Worm (Caenorhabditis elegans): ENCODE results near the gene tctn-1.

Gene tctn-1

ce11 chrIV:4747553-4747952, at the start of gene tctn-1:
tctn-1 (minus strand) TSS chrIV:4747832.
- peak; percentile 63 for TF ChIP-seq ama-1 (optimal IDR thresholded peaks at IDR 0.05)
- peak; percentile 9 for TF ChIP-seq lin-13 (GFP tag; optimal IDR thresholded peaks at IDR 0.05)
- TF ChIP-seq nhr-129 (tag; optimal IDR thresholded peaks at IDR 0.05) = peak; percentile 16
- TF ChIP-seq mab-5 (tag; optimal IDR thresholded peaks at IDR 0.05) = no peak
- TF ChIP-seq dmd-4 (tag; optimal IDR thresholded peaks at IDR 0.05) = no peak
- peak; percentile 29 to 56 for TF ChIP-seq lsy-2 (tag; optimal IDR thresholded peaks at IDR 0.05)
- TF ChIP-seq nhr-23 (tag; optimal IDR thresholded peaks at IDR 0.05) = no peak
- TF ChIP-seq sma-3 (GFP tag; optimal IDR thresholded peaks at IDR 0.05) = no peak
- no peak for TF ChIP-seq ztf-1 (GFP tag; conservative IDR thresholded peaks at IDR 0.05)

- TF ChIP-seq C34F6.9 (tag; optimal IDR thresholded peaks at IDR 0.05) = no peak
- no peak for TF ChIP-seq ZK546.5 (tag; optimal IDR thresholded peaks at IDR 0.05)
- no peak for TF ChIP-seq nhr-77 (tag; optimal IDR thresholded peaks at IDR 0.05)
- TF ChIP-seq alr-1 (tag; optimal IDR thresholded peaks at IDR 0.05) = no peak
- no peak for TF ChIP-seq mbf-1 (tag; optimal IDR thresholded peaks at IDR 0.05)
Observed at ce11 chrIV:4795111-4795510, 47.5 kb upstream of the tctn-1 start.

ce11 chrIV:4789445-4789844, 41.8 kb upstream of the tctn-1 start, which contains the start of gene R11E3.1:
R11E3.1 (plus strand) TSS chrIV:4789745.
- TF ChIP-seq blmp-1 (tag; optimal IDR thresholded peaks at IDR 0.05; ENCODE audit: insufficient read depth) = no peak
- no peak for TF ChIP-seq sma-9 (GFP tag; optimal IDR thresholded peaks at IDR 0.05)
- no peak for TF ChIP-seq sma-9 (tag; optimal IDR thresholded peaks at IDR 0.05)
- no peak for TF ChIP-seq skn-1 (tag; optimal IDR thresholded peaks at IDR 0.05)
- TF ChIP-seq unc-55 (GFP tag; optimal IDR thresholded peaks at IDR 0.05) = no peak
- no peak for TF ChIP-seq unc-39 (tag; optimal IDR thresholded peaks at IDR 0.05)
- no peak for TF ChIP-seq nhr-6 (tag; optimal IDR thresholded peaks at IDR 0.05)
- TF ChIP-seq nhr-25 (tag; optimal IDR thresholded peaks at IDR 0.05) = no peak
- no peak for TF ChIP-seq peb-1 (tag; optimal IDR thresholded peaks at IDR 0.05)
- no peak for TF ChIP-seq C34F6.9 (tag; optimal IDR thresholded peaks at IDR 0.05)
- TF ChIP-seq R02D3.7 (tag; optimal IDR thresholded peaks at IDR 0.05) = no peak
- no peak for TF ChIP-seq ceh-82 (tag; optimal IDR thresholded peaks at IDR 0.05)
- no peak for TF ChIP-seq nhr-23 (tag; optimal IDR thresholded peaks at IDR 0.05)
- TF ChIP-seq nhr-129 (tag; optimal IDR thresholded peaks at IDR 0.05) = no peak
- TF ChIP-seq sma-3 (GFP tag; optimal IDR thresholded peaks at IDR 0.05) = no peak
- no peak for TF ChIP-seq nhr-21 (tag; optimal IDR thresholded peaks at IDR 0.05)
- no peak for TF ChIP-seq F13H6.1 (tag; optimal IDR thresholded peaks at IDR 0.05)
- no peak for TF ChIP-seq nhr-11 (tag; optimal IDR thresholded peaks at IDR 0.05)
- TF ChIP-seq lin-11 (tag; optimal IDR thresholded peaks at IDR 0.05) = no peak
- TF ChIP-seq mdl-1 (tag; optimal IDR thresholded peaks at IDR 0.05) = no peak

- TF ChIP-seq fos-1 (tag; optimal IDR thresholded peaks at IDR 0.05) = peak; percentile 65
- peak; percentile 60 for TF ChIP-seq nhr-25 (tag; optimal IDR thresholded peaks at IDR 0.05)
- no peak for TF ChIP-seq zag-1 (tag; optimal IDR thresholded peaks at IDR 0.05)
- TF ChIP-seq sma-9 (GFP tag; optimal IDR thresholded peaks at IDR 0.05) = peak; percentile 74
- no peak for TF ChIP-seq sma-9 (tag; optimal IDR thresholded peaks at IDR 0.05)
- TF ChIP-seq blmp-1 (tag; optimal IDR thresholded peaks at IDR 0.05; ENCODE audit: insufficient read depth) = peak; percentile 5
- TF ChIP-seq ztf-4 (tag; optimal IDR thresholded peaks at IDR 0.05) = no peak
- TF ChIP-seq aly-2 (tag; optimal IDR thresholded peaks at IDR 0.05) = no peak
- TF ChIP-seq mab-5 (tag; optimal IDR thresholded peaks at IDR 0.05) = no peak
- TF ChIP-seq C34F6.9 (tag; optimal IDR thresholded peaks at IDR 0.05) = peak; percentile 47
- TF ChIP-seq egl-27 (tag; optimal IDR thresholded peaks at IDR 0.05) = no peak
- TF ChIP-seq peb-1 (tag; optimal IDR thresholded peaks at IDR 0.05) = no peak
- peak; percentile 86 for TF ChIP-seq nhr-129 (tag; optimal IDR thresholded peaks at IDR 0.05)
- no peak for TF ChIP-seq unc-39 (tag; optimal IDR thresholded peaks at IDR 0.05)
- TF ChIP-seq nhr-21 (tag; optimal IDR thresholded peaks at IDR 0.05) = peak; percentile 38
- TF ChIP-seq ceh-82 (tag; optimal IDR thresholded peaks at IDR 0.05) = no peak
- no peak for TF ChIP-seq nhr-6 (tag; optimal IDR thresholded peaks at IDR 0.05)
- peak; percentile 27 for TF ChIP-seq F13H6.1 (tag; optimal IDR thresholded peaks at IDR 0.05)
- TF ChIP-seq lsy-2 (tag; optimal IDR thresholded peaks at IDR 0.05) = peak in 1 of 2 experiments; percentile 56
- TF ChIP-seq dmd-4 (tag; optimal IDR thresholded peaks at IDR 0.05) = no peak
- TF ChIP-seq sma-3 (GFP tag; optimal IDR thresholded peaks at IDR 0.05) = peak; percentile 59
- no peak for TF ChIP-seq ceh-16 (tag; optimal IDR thresholded peaks at IDR 0.05)
- TF ChIP-seq nhr-23 (tag; optimal IDR thresholded peaks at IDR 0.05) = no peak
- no peak for TF ChIP-seq elt-3 (tag; optimal IDR thresholded peaks at IDR 0.05)
- TF ChIP-seq gmeb-1 (tag; optimal IDR thresholded peaks at IDR 0.05) = peak; percentile 54
- no peak for TF ChIP-seq nhr-10 (tag; optimal IDR thresholded peaks at IDR 0.05)
- no peak for TF ChIP-seq nhr-11 (tag; optimal IDR thresholded peaks at IDR 0.05)
- TF ChIP-seq skn-1 (tag; optimal IDR thresholded peaks at IDR 0.05) = peak; percentile 78
- no peak for TF ChIP-seq ztf-1 (GFP tag; conservative IDR thresholded peaks at IDR 0.05)
- peak in 1 of 2 experiments; percentile 36 for TF ChIP-seq mdl-1 (tag; optimal IDR thresholded peaks at IDR 0.05)
- peak; percentile 68 for TF ChIP-seq crh-2 (tag; optimal IDR thresholded peaks at IDR 0.05)
- no peak for TF ChIP-seq lin-13 (GFP tag; optimal IDR thresholded peaks at IDR 0.05)
- TF ChIP-seq alr-1 (tag; optimal IDR thresholded peaks at IDR 0.05) = no peak
- no peak for TF ChIP-seq nhr-12 (tag; optimal IDR thresholded peaks at IDR 0.05)
- TF ChIP-seq unc-55 (GFP tag; optimal IDR thresholded peaks at IDR 0.05) = no peak
- no peak for TF ChIP-seq unc-62 (GFP tag; optimal IDR thresholded peaks at IDR 0.05)
Observed at ce11 chrIV:4788332-4788731, 40.7 kb upstream of the tctn-1 start, which contains the start of gene nhr-104. nhr-104 (minus strand) TSS chrIV:4788692.
